Worm (Caenorhabditis elegans): ENCODE data around the gene F44G4.7.
A peak's percentile ranks its signal among the peaks of the same experiment; 100 is the strongest.

F44G4.7 gene

DNA sequence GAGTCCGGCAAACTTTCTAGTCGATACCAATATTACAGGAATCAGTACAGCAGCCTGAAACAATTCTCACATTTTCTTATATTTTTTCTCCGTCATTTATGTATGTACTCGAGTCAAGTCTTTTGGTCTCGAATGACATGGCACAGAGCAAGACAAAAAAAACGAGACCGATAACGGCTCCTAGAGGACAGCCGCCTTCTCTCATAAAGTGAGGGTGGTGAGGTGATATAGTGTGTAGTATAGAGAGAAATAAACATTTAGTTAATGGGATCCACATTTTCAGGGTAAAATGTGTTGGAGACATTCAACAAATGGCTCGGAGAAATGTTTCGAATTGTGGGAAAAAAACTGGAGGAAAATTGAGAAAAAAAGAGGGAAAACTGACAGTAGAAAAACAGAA lies 42.8 kb downstream of the F44G4.7 start (continued):
- TF ChIP-seq jun-1 (tag; optimal IDR thresholded peaks at IDR 0.05) (no peak), aha-1 (tag; optimal IDR thresholded peaks at IDR 0.05) (no peak), nhr-71 (tag; optimal IDR thresholded peaks at IDR 0.05) (peak; percentile 74), tlp-1 (tag; optimal IDR thresholded peaks at IDR 0.05) (no peak), blmp-1 (tag; optimal IDR thresholded peaks at IDR 0.05) (no peak), C34B4.2 (tag; optimal IDR thresholded peaks at IDR 0.05) (no peak), efl-1 (optimal IDR thresholded peaks at IDR 0.05) (peak; percentile 9 to 12), efl-1 (GFP tag; optimal IDR thresholded peaks at IDR 0.05 in 1 of 2) (peak in 1 of 2 experiments; percentile 54), fkh-4 (tag; optimal IDR thresholded peaks at IDR 0.05; ENCODE audit: borderline replicate concordance) (peak; percentile 62), unc-30 (tag; optimal IDR thresholded peaks at IDR 0.05) (no peak), ztf-4 (tag; optimal IDR thresholded peaks at IDR 0.05) (no peak), unc-62 (GFP tag; optimal IDR thresholded peaks at IDR 0.05) (no peak), hlh-17 (GFP tag; optimal IDR thresholded peaks at IDR 0.05; ENCODE audit: borderline replicate concordance) (no peak), C04F5.9 (tag; optimal IDR thresholded peaks at IDR 0.05) (no peak), hpl-2 (GFP tag; optimal IDR thresholded peaks at IDR 0.05) (no peak), lin-35 (GFP tag; optimal IDR thresholded peaks at IDR 0.05) (peak in 1 of 2 experiments; percentile 24), fkh-10 (GFP tag; optimal IDR thresholded peaks at IDR 0.05) (no peak), ets-5 (GFP tag; IDR thresholded peaks at IDR 0.05) (no peak), pax-3 (tag; optimal IDR thresholded peaks at IDR 0.05) (no peak), lin-14 (GFP tag; optimal IDR thresholded peaks at IDR 0.05) (peak; percentile 94), nhr-84 (tag; optimal IDR thresholded peaks at IDR 0.05) (no peak), alr-1 (tag; optimal IDR thresholded peaks at IDR 0.05; ENCODE audit: borderline replicate concordance) (no peak), lsy-2 (tag; optimal IDR thresholded peaks at IDR 0.05) (peak; percentile 7 to 48)

DNA sequence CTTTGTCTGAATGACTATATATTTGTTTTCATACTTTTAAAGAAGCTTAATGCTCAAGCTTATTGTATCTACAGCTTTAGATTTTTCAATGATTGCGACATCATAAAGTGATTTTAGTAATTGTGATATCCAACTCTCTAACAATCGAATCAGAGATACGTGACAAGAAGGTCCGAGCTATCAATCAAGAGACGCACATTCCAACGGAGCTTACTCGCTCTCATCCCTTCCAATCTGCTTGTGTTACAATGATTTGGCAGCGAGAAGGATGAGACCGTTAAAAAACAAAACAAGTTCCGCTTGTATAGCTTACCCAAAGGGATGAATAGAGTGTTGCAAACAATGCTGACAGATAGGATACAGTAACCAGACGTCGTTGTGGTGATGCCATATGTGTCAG lies 43.5 kb downstream of the F44G4.7 start:
- no peak for TF ChIP-seq isw-1 (GFP tag; IDR thresholded peaks at IDR 0.05)
- peak; percentile 9 for TF ChIP-seq ama-1 (optimal IDR thresholded peaks at IDR 0.05)
- TF ChIP-seq nhr-71 (tag; optimal IDR thresholded peaks at IDR 0.05) = peak; percentile 15
- no peak for TF ChIP-seq skn-1 (tag; optimal IDR thresholded peaks at IDR 0.05)
- no peak for TF ChIP-seq xbp-1 (tag; optimal IDR thresholded peaks at IDR 0.05)
- no peak for TF ChIP-seq efl-1 (optimal IDR thresholded peaks at IDR 0.05)
- peak in 1 of 2 experiments; percentile 65 for TF ChIP-seq efl-1 (GFP tag; optimal IDR thresholded peaks at IDR 0.05 in 1 of 2)
- TF ChIP-seq ceh-90 (tag; optimal IDR thresholded peaks at IDR 0.05) = no peak
- no peak for TF ChIP-seq swsn-7 (tag; optimal IDR thresholded peaks at IDR 0.05)
- TF ChIP-seq unc-130 (tag; optimal IDR thresholded peaks at IDR 0.05) = peak; percentile 42
- peak; percentile 62 for TF ChIP-seq rnt-1 (tag; optimal IDR thresholded peaks at IDR 0.05)
- no peak for TF ChIP-seq alr-1 (tag; optimal IDR thresholded peaks at IDR 0.05; ENCODE audit: borderline replicate concordance)
- peak; percentile 42 for TF ChIP-seq lin-14 (GFP tag; optimal IDR thresholded peaks at IDR 0.05)

DNA sequence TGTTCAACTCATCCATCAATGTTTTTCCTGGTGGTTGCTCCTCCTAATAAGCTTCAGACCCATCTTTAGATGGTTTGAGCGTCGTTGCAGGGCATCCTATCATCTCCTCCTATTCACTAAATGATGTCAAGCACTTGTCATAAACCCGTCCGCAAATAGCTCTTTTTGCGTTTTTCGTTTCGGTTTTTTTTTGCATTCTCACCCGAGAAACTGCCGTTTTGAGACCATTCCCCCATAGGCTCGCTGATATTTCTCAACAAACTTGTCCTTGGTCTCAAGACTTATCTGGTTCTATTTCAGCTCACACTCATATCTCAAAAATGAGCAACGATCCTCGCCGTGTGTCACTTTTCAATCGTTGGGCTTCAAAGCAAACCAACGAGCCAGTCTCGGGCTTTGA lies 44.6 kb downstream of the F44G4.7 start, which contains the start of gene cal-2:
cal-2 (plus strand) TSS at position 301 of the 400 bp plus-strand sequence.
- TF ChIP-seq dsc-1 (tag; optimal IDR thresholded peaks at IDR 0.05) = peak; percentile 1
- TF ChIP-seq unc-130 (tag; optimal IDR thresholded peaks at IDR 0.05) = no peak

DNA sequence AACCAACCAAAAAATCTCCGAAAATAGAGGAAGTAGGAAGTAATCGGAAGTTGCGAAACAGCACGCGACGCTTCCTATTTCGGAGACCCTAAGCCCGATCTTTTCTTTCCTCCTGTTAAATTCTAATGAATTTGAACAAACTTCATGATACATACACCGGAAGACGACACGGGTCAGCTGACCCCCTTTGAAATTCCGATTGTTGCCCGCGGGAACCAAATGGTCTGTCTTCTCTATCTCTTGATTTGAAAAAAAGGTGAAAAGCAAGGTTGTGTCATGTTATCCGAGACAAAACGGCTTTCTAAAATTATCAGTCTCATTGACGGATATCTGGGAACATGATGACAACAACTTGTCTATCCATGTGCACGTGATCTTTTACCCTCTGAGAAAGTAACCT lies 45.9 kb downstream of the F44G4.7 start:
- peak; percentile 89 for TF ChIP-seq nhr-71 (tag; optimal IDR thresholded peaks at IDR 0.05)
- no peak for TF ChIP-seq ztf-4 (tag; optimal IDR thresholded peaks at IDR 0.05)
- TF ChIP-seq irx-1 (tag; optimal IDR thresholded peaks at IDR 0.05) = no peak
- TF ChIP-seq nhr-19 (GFP tag; conservative IDR thresholded peaks at IDR 0.05) = peak; percentile 66
- TF ChIP-seq dpl-1 (GFP tag; optimal IDR thresholded peaks at IDR 0.05) = peak in 1 of 3 experiments; percentile 14
- TF ChIP-seq nhr-20 (tag; optimal IDR thresholded peaks at IDR 0.05) = peak; percentile 53
- peak; percentile 77 for TF ChIP-seq lin-14 (GFP tag; optimal IDR thresholded peaks at IDR 0.05)
- no peak for TF ChIP-seq zip-4 (GFP tag; optimal IDR thresholded peaks at IDR 0.05)
- peak; percentile 74 for TF ChIP-seq rnt-1 (tag; optimal IDR thresholded peaks at IDR 0.05)
- TF ChIP-seq hlh-17 (GFP tag; optimal IDR thresholded peaks at IDR 0.05; ENCODE audit: borderline replicate concordance) = no peak
- peak; percentile 55 for TF ChIP-seq snu-23 (GFP tag; optimal IDR thresholded peaks at IDR 0.05)
- TF ChIP-seq blmp-1 (tag; optimal IDR thresholded peaks at IDR 0.05) = peak; percentile 81
- peak; percentile 92 for TF ChIP-seq unc-130 (tag; optimal IDR thresholded peaks at IDR 0.05)
- TF ChIP-seq lin-13 (GFP tag; optimal IDR thresholded peaks at IDR 0.05) = peak; percentile 15
- TF ChIP-seq mdl-1 (tag; optimal IDR thresholded peaks at IDR 0.05) = peak in 1 of 2 experiments; percentile 63
- TF ChIP-seq hpl-2 (GFP tag; optimal IDR thresholded peaks at IDR 0.05) = no peak
- TF ChIP-seq hlh-4 (tag; optimal IDR thresholded peaks at IDR 0.05) = no peak
- TF ChIP-seq nhr-12 (tag; optimal IDR thresholded peaks at IDR 0.05) = no peak
- TF ChIP-seq unc-98 (GFP tag; IDR thresholded peaks at IDR 0.05) = 0 out of 2 replicates have a peak, but pooled peaks have one; percentile 3
- TF ChIP-seq nhr-47 (tag; optimal IDR thresholded peaks at IDR 0.05) = peak; percentile 22
- no peak for TF ChIP-seq C16A3.4 (tag; optimal IDR thresholded peaks at IDR 0.05)
- TF ChIP-seq tbx-2 (tag; optimal IDR thresholded peaks at IDR 0.05) = peak; percentile 35
- peak; percentile 33 to 71 for TF ChIP-seq lsy-2 (tag; optimal IDR thresholded peaks at IDR 0.05)
- TF ChIP-seq fkh-8 (tag; optimal IDR thresholded peaks at IDR 0.05) = no peak

Data from whole organism, L1 larva.